Worm (Caenorhabditis elegans) whole organism, L3 larva: ENCODE measurements around the gene ssr-2.

Experiments used
- ZK546.5 ChIP-seq: sonication (generic microtip); optimal IDR thresholded peaks from 2 replicates; lab custom pipeline; 2017; ENCODE audit warnings: missing biosample characterization, missing genetic modification characterization
- ama-1 ChIP-seq: fragments of 150-350 bp; optimal IDR thresholded peaks from 2 replicates; lab custom pipeline; 2018
- ceh-16 ChIP-seq: sonication (generic microtip); optimal IDR thresholded peaks from 2 replicates; lab custom pipeline; 2017; ENCODE audit warnings: missing biosample characterization, missing genetic modification characterization
- elt-2 ChIP-seq: sonication (generic microtip); optimal IDR thresholded peaks from 2 replicates; lab custom pipeline; 2016; ENCODE audit warnings: missing genetic modification reagents, mild to moderate bottlenecking, missing genetic modification characterization, missing compliant biosample characterization
- fkh-10 ChIP-seq: sonication (generic microtip); optimal IDR thresholded peaks from 2 replicates; lab custom pipeline; 2017; ENCODE audit warnings: missing biosample characterization, missing genetic modification reagents, missing genetic modification characterization
- jun-1 ChIP-seq: fragments of 150-350 bp; optimal IDR thresholded peaks from 2 replicates; lab custom pipeline; 2014; ENCODE audit warnings: missing biosample characterization, missing genetic modification reagents, missing genetic modification characterization
- lin-39 ChIP-seq: fragments of 150-350 bp; optimal IDR thresholded peaks from 2 replicates; lab custom pipeline; 2018; ENCODE audit warnings: missing biosample characterization, missing genetic modification reagents, missing genetic modification characterization
- mml-1 ChIP-seq: fragments of 150-350 bp; sonication (generic microtip); optimal IDR thresholded peaks from 3 replicates; lab custom pipeline; 2014; ENCODE audit warnings: missing biosample characterization, missing genetic modification characterization
- nhr-11 ChIP-seq: fragments of 150-350 bp; optimal IDR thresholded peaks from 2 replicates; lab custom pipeline; 2014; ENCODE audit warnings: missing biosample characterization, missing genetic modification characterization
- nhr-23 ChIP-seq: fragments of 150-350 bp; optimal IDR thresholded peaks from 2 replicates; lab custom pipeline; 2014; ENCODE audit warnings: missing biosample characterization, missing genetic modification reagents, missing genetic modification characterization
- skn-1 ChIP-seq: fragments of 150-350 bp; optimal IDR thresholded peaks from 2 replicates; lab custom pipeline; 2014; ENCODE audit warnings: missing biosample characterization, missing genetic modification characterization
- unc-62 ChIP-seq: fragments of 150-350 bp; sonication (generic microtip); optimal IDR thresholded peaks from 4 replicates; lab custom pipeline; 2014; ENCODE audit warnings: missing biosample characterization, missing genetic modification reagents, missing genetic modification characterization

DNA sequence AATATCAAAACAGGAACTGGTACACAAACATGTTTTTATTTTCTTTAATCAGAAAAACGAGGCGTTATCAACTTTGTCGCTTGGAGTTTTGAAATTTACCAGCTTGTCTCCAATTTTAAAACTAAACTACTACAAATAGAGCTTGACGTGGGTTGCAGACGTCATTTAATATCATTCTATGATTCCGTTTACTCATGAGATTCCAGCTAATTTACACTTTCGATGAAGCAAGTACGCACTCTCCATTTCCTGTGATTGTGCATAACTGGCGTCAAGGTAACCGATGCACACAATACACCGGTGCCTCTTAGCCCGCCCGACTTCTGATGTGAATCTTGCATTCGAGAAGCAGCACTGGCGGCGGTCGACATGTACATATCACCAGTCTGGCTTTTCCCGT, 8.7 kb downstream of the ssr-2 start:
- TF ChIP-seq ama-1 (lab: Kevin White, UChicago) (no peak), mml-1 (tag; lab: Kevin White, UChicago) (no peak), unc-62 (GFP tag; lab: Kevin White, UChicago) (no peak), nhr-23 (tag; lab: Kevin White, UChicago) (no peak), jun-1 (tag; lab: Kevin White, UChicago) (no peak), nhr-11 (no peak), ZK546.5 (no peak), fkh-10 (GFP tag; lab: Kevin White, UChicago) (no peak), elt-2 (tag; lab: Kevin White, UChicago) (no peak), ceh-16 (tag; lab: Kevin White, UChicago) (no peak), lin-39 (tag; lab: Kevin White, UChicago) (no peak), skn-1 (tag; lab: Kevin White, UChicago) (no peak)
